Fruit fly (Drosophila melanogaster) whole organism, embryonic: Measurements from ENCODE around the gene CG17982.

Experiments used
- CG13123 ChIP-seq: fragments of 200-800 bp; sonication (Bioruptor generic); optimal IDR thresholded peaks from 2 replicates; lab custom pipeline; 2016; ENCODE audit warnings: missing biosample characterization, missing genetic modification characterization
- CG15011 ChIP-seq: fragments of 200-800 bp; sonication (Bioruptor generic); optimal IDR thresholded peaks from 3 replicates; lab custom pipeline; 2018; ENCODE audit warnings: missing biosample characterization, mild to moderate bottlenecking, missing genetic modification characterization
- CTCF ChIP-seq: fragments of 200-800 bp; sonication (Bioruptor generic); optimal IDR thresholded peaks from 2 replicates; lab custom pipeline; 2017; ENCODE audit warnings: missing biosample characterization, mild to moderate bottlenecking, missing genetic modification characterization, moderate library complexity
- CoRest ChIP-seq: fragments of 200-800 bp; sonication (Bioruptor generic); optimal IDR thresholded peaks from 3 replicates; lab custom pipeline; 2018; ENCODE audit warnings: missing biosample characterization, mild to moderate bottlenecking, missing genetic modification characterization, moderate library complexity
- Dek ChIP-seq: fragments of 200-800 bp; sonication (Bioruptor generic); optimal IDR thresholded peaks from 3 replicates; lab custom pipeline; 2019; ENCODE audit warnings: missing biosample characterization, mild to moderate bottlenecking, missing genetic modification characterization, moderate library complexity
- Dip3 ChIP-seq: fragments of 200-800 bp; sonication (Bioruptor generic); optimal IDR thresholded peaks from 3 replicates; lab custom pipeline; 2016; ENCODE audit warnings: missing biosample characterization, missing genetic modification characterization
- Pdp1 ChIP-seq, 2 experiments: fragments of 200-800 bp; sonication (Bioruptor generic); optimal IDR thresholded peaks; 3 replicates each; lab custom pipeline; 2016; ENCODE audit warnings: missing biosample characterization in 2 of 2, missing genetic modification characterization in 2 of 2, mild to moderate bottlenecking in 1 of 2, moderate library complexity in 1 of 2
- caup ChIP-seq: fragments of 200-800 bp; sonication (Bioruptor generic); optimal IDR thresholded peaks from 3 replicates; lab custom pipeline; 2017; ENCODE audit warnings: missing biosample characterization, mild to moderate bottlenecking, missing genetic modification characterization, moderate library complexity; ENCODE audit not compliant: severe bottlenecking
- h ChIP-seq: fragments of >200 bp; optimal IDR thresholded peaks from 2 replicates; lab custom pipeline; 2017
- kah ChIP-seq: fragments of 200-800 bp; sonication (Bioruptor generic); optimal IDR thresholded peaks from 2 replicates; lab custom pipeline; 2018; ENCODE audit warnings: missing biosample characterization, mild to moderate bottlenecking, missing genetic modification characterization

DNA sequence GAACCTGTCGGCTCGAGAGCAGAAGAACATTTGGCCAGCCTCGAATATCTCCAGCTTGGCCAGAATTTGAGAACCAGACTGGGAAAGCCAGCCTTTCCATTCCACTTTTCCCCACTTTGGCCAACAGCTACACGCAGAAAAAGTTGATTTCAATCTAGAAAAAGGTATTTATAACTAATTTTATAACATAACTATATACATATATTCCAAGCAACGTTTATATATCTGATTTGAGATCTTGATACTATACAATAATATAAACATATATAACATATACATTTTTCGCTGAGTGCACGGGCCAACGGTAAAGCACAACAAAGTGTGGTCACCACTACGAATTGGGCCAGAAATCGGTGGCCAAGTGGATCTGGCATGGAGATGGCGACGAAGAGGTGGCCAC lies 19.8 kb upstream of the CG17982 start:
- no peak for TF ChIP-seq h
- no peak for TF ChIP-seq CoRest
- TF ChIP-seq CG13123 (GFP tag; lab: Kevin White, UChicago) = no peak
- no peak for TF ChIP-seq Dip3
- no peak for TF ChIP-seq CG15011 (GFP tag; lab: Kevin White, UChicago)
- TF ChIP-seq kah (GFP tag; lab: Kevin White, UChicago) = no peak
- TF ChIP-seq CTCF (GFP tag; lab: Kevin White, UChicago) = no peak
- TF ChIP-seq Pdp1 (GFP tag; optimal IDR thresholded peaks at IDR 0.05; lab: Kevin White, UChicago) = no peak
- no peak for TF ChIP-seq Dek
- TF ChIP-seq caup (GFP tag; lab: Kevin White, UChicago) = no peak
